Fruit fly (Drosophila melanogaster) whole organism, embryonic: ENCODE data around the gene Cipc.

Experiments used
- CG17612 ChIP-seq: fragments of 200-800 bp; sonication (Bioruptor generic); IDR thresholded peaks from 2 replicates; pipeline ENCODE4 v1.3.6; 2022; ENCODE audit warnings: missing biosample characterization, missing genetic modification characterization
- CG2120 ChIP-seq: fragments of 200-800 bp; sonication (Bioruptor generic); optimal IDR thresholded peaks from 3 replicates; lab custom pipeline; 2016; ENCODE audit warnings: missing biosample characterization, missing genetic modification characterization
- CG4360 ChIP-seq: fragments of 200-800 bp; sonication (Bioruptor generic); IDR thresholded peaks from 2 replicates; pipeline ENCODE4 v1.3.6; 2022; ENCODE audit warnings: missing biosample characterization, missing genetic modification characterization
- CHES-1-like ChIP-seq: fragments of 200-800 bp; sonication (Bioruptor generic); optimal IDR thresholded peaks from 2 replicates; lab custom pipeline; 2016; ENCODE audit warnings: missing biosample characterization, missing genetic modification characterization
- al ChIP-seq: fragments of 200-800 bp; sonication (Bioruptor generic); IDR thresholded peaks from 2 replicates; pipeline ENCODE4 v1.3.6; 2022; ENCODE audit warnings: missing biosample characterization, missing genetic modification characterization
- dpn ChIP-seq, 2 experiments: fragments of 200-800 bp; sonication (Bioruptor generic); optimal IDR thresholded peaks; 3 replicates each; lab custom pipeline; 2016; ENCODE audit warnings: missing biosample characterization in 2 of 2, missing genetic modification characterization in 2 of 2

- TF ChIP-seq CG17612 (GFP tag; lab: Robert Waterston, UW) = no peak
- TF ChIP-seq CG2120 = no peak
- TF ChIP-seq CHES-1-like (GFP tag; lab: Kevin White, UChicago) = no peak
- TF ChIP-seq CG4360 = no peak
- no peak for TF ChIP-seq al (GFP tag; lab: Robert Waterston, UW)
- TF ChIP-seq dpn (GFP tag; optimal IDR thresholded peaks at IDR 0.05; lab: Kevin White, UChicago) = no peak
Observed at dm6 chr3R:26137189-26137588, 30.5 kb downstream of the Cipc start.
